Fruit fly (Drosophila melanogaster): Measurements from ENCODE around the gene CG12268.

The CG12268 gene

dm6 chr3R:23909347-23909862, 38.8 kb downstream of the CG12268 start:
- no peak for TF ChIP-seq noc (tag; optimal IDR thresholded peaks at IDR 0.05)

dm6 chr3R:23903425-23903824, 44.8 kb downstream of the CG12268 start:
- no peak for TF ChIP-seq noc (tag; optimal IDR thresholded peaks at IDR 0.05)

- TF ChIP-seq noc (tag; optimal IDR thresholded peaks at IDR 0.05) = no peak
Measured at dm6 chr3R:23902557-23902956, 45.7 kb downstream of the CG12268 start.

- TF ChIP-seq noc (tag; optimal IDR thresholded peaks at IDR 0.05) = no peak
Measured at dm6 chr3R:23902034-23902433, 46.2 kb downstream of the CG12268 start.

- no peak for TF ChIP-seq noc (tag; optimal IDR thresholded peaks at IDR 0.05)
Measured at dm6 chr3R:23900092-23900491, 48.1 kb downstream of the CG12268 start.

All from whole organism, larva.